Worm (Caenorhabditis elegans) whole organism, L3 larva: ENCODE results near the gene Y7A5A.10.

Experiments
- ama-1 ChIP-seq: fragments of 150-350 bp; optimal IDR thresholded peaks from 2 replicates; lab custom pipeline; 2018
- ceh-28 ChIP-seq: fragments of 150-350 bp; optimal IDR thresholded peaks from 2 replicates; lab custom pipeline; 2014; ENCODE audit warnings: missing biosample characterization, missing genetic modification reagents, missing genetic modification characterization
- ceh-82 ChIP-seq: fragments of 150-350 bp; optimal IDR thresholded peaks from 2 replicates; lab custom pipeline; 2014; ENCODE audit warnings: missing biosample characterization, missing genetic modification characterization
- egl-27 ChIP-seq: sonication (generic microtip); optimal IDR thresholded peaks from 4 replicates; lab custom pipeline; 2017; ENCODE audit warnings: missing biosample characterization, missing genetic modification reagents, missing genetic modification characterization
- egl-5 ChIP-seq: fragments of 150-350 bp; optimal IDR thresholded peaks from 2 replicates; lab custom pipeline; 2017; ENCODE audit warnings: missing biosample characterization, missing genetic modification reagents, missing genetic modification characterization, inconsistent platforms
- elt-2 ChIP-seq: sonication (generic microtip); optimal IDR thresholded peaks from 2 replicates; lab custom pipeline; 2016; ENCODE audit warnings: missing genetic modification reagents, mild to moderate bottlenecking, missing genetic modification characterization, missing compliant biosample characterization
- fkh-10 ChIP-seq: sonication (generic microtip); optimal IDR thresholded peaks from 2 replicates; lab custom pipeline; 2017; ENCODE audit warnings: missing biosample characterization, missing genetic modification reagents, missing genetic modification characterization
- fkh-2 ChIP-seq: fragments of 150-350 bp; optimal IDR thresholded peaks from 2 replicates; lab custom pipeline; 2014; ENCODE audit warnings: missing biosample characterization, missing genetic modification reagents, missing genetic modification characterization
- fos-1 ChIP-seq: fragments of 150-350 bp; optimal IDR thresholded peaks from 2 replicates; lab custom pipeline; 2014; ENCODE audit warnings: missing biosample characterization, missing genetic modification characterization
- hmg-11 ChIP-seq: sonication (generic microtip); optimal IDR thresholded peaks from 2 replicates; lab custom pipeline; 2016; ENCODE audit warnings: missing genetic modification characterization, missing compliant biosample characterization
- jun-1 ChIP-seq: fragments of 150-350 bp; optimal IDR thresholded peaks from 2 replicates; lab custom pipeline; 2014; ENCODE audit warnings: missing biosample characterization, missing genetic modification reagents, missing genetic modification characterization
- lin-39 ChIP-seq: fragments of 150-350 bp; optimal IDR thresholded peaks from 2 replicates; lab custom pipeline; 2018; ENCODE audit warnings: missing biosample characterization, missing genetic modification reagents, missing genetic modification characterization
- lsy-12 ChIP-seq: sonication (generic microtip); optimal IDR thresholded peaks from 2 replicates; lab custom pipeline; 2016; ENCODE audit warnings: mild to moderate bottlenecking, missing genetic modification characterization, missing compliant biosample characterization
- mdl-1 ChIP-seq: fragments of 150-350 bp; optimal IDR thresholded peaks from 2 replicates; lab custom pipeline; 2014; ENCODE audit warnings: missing biosample characterization, missing genetic modification characterization
- mml-1 ChIP-seq: fragments of 150-350 bp; sonication (generic microtip); optimal IDR thresholded peaks from 3 replicates; lab custom pipeline; 2014; ENCODE audit warnings: missing biosample characterization, missing genetic modification characterization
- nhr-23 ChIP-seq: fragments of 150-350 bp; optimal IDR thresholded peaks from 2 replicates; lab custom pipeline; 2014; ENCODE audit warnings: missing biosample characterization, missing genetic modification reagents, missing genetic modification characterization
- nhr-237 ChIP-seq: fragments of 150-350 bp; optimal IDR thresholded peaks from 2 replicates; lab custom pipeline; 2014; ENCODE audit warnings: missing biosample characterization, missing genetic modification characterization
- nhr-28 ChIP-seq: fragments of 150-350 bp; optimal IDR thresholded peaks from 2 replicates; lab custom pipeline; 2014; ENCODE audit warnings: missing biosample characterization, missing genetic modification characterization
- nhr-43 ChIP-seq: sonication (generic microtip); optimal IDR thresholded peaks from 2 replicates; lab custom pipeline; 2016; ENCODE audit warnings: mild to moderate bottlenecking, missing genetic modification characterization, missing compliant biosample characterization; ENCODE audit not compliant: poor library complexity, severe bottlenecking
- nhr-67 ChIP-seq: fragments of 150-350 bp; optimal IDR thresholded peaks from 2 replicates; lab custom pipeline; 2014; ENCODE audit warnings: missing biosample characterization, missing genetic modification characterization
- nhr-76 ChIP-seq: fragments of 150-350 bp; sonication (generic microtip); optimal IDR thresholded peaks from 5 replicates; lab custom pipeline; 2014; ENCODE audit warnings: missing biosample characterization, missing genetic modification characterization
- pha-4 ChIP-seq: fragments of 150-350 bp; optimal IDR thresholded peaks from 2 replicates; lab custom pipeline; 2014; ENCODE audit warnings: missing biosample characterization, missing genetic modification reagents, missing genetic modification characterization
- pqm-1 ChIP-seq: fragments of 150-350 bp; optimal IDR thresholded peaks from 2 replicates; lab custom pipeline; 2017; ENCODE audit warnings: missing biosample characterization, missing genetic modification characterization, inconsistent platforms
- sea-2 ChIP-seq: fragments of 150-350 bp; sonication (generic microtip); optimal IDR thresholded peaks from 4 replicates; lab custom pipeline; 2014; ENCODE audit warnings: missing biosample characterization, missing genetic modification reagents, missing genetic modification characterization
- unc-39 ChIP-seq: sonication (generic microtip); optimal IDR thresholded peaks from 4 replicates; lab custom pipeline; 2017; ENCODE audit warnings: missing biosample characterization, missing genetic modification characterization
- zag-1 ChIP-seq: fragments of 150-350 bp; optimal IDR thresholded peaks from 2 replicates; lab custom pipeline; 2014; ENCODE audit warnings: missing biosample characterization, missing genetic modification characterization
- ztf-11 ChIP-seq: fragments of 150-350 bp; optimal IDR thresholded peaks from 2 replicates; lab custom pipeline; 2014; ENCODE audit warnings: missing biosample characterization, missing genetic modification characterization
- ztf-4 ChIP-seq: fragments of 150-350 bp; optimal IDR thresholded peaks from 2 replicates; lab custom pipeline; 2014; ENCODE audit warnings: missing biosample characterization, missing genetic modification characterization

The Y7A5A.10 gene

ce11 chrX:15773262-15773908 is 21.5 kb downstream of the Y7A5A.10 start, which contains the start of gene Y7A5A.13:
Gene Y7A5A.13 (plus strand): TSS chrX:15773858.
- no peak for TF ChIP-seq elt-2 (tag; lab: Kevin White, UChicago)
- TF ChIP-seq nhr-43 (tag; lab: Kevin White, UChicago): peak; percentile 32

DNA sequence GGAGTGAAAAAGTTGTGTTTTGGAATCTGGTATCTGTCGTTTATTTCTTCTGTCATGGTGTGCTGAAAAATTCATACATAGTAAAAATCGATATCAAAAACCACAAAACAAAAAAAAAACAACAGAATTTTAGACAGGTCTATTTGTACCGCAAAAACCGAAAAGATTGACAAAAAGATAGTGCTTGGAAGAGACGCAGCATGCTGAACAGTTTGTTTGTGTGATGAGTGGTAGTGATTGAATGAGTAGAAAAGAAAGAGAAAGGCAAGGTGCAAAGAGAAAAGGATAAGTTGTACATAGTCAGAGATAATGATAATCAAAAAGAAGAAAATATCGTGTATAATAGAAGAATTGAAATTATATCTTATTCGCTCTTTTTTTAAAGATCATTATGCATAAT is 22.2 kb downstream of the Y7A5A.10 start, which contains the start of gene Y7A5A.2:
TSS of gene Y7A5A.2 (minus strand) at position 62 of the 400 bp plus-strand sequence.
- TF ChIP-seq ceh-28 (tag; lab: Kevin White, UChicago) (peak; percentile 6), nhr-237 (tag; lab: Kevin White, UChicago) (no peak)

DNA sequence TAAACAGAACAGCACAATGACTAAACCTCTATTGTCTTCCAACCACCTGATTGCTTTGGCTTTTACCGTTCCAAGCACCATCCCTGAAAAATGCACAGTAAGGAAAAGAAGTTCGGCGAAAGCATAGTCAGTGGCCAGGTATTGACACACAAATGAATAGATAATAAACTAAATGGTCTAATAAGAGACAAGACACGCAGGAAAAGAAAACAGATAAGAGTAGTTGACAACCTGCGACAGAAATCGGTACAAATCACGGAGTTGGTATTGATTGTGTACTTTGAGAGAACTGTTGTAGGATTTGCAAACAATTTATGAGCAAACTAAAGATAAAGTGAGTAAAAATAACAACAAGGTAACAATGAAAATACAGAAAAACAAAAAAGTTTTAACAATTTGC is 23.5 kb downstream of the Y7A5A.10 start, which contains the start of gene Y7A5A.1:
TSS of gene Y7A5A.1 (minus strand) at position 83 of the 400 bp plus-strand sequence.
- TF ChIP-seq nhr-67 (tag; lab: Kevin White, UChicago): no peak
- TF ChIP-seq pha-4 (tag; lab: Kevin White, UChicago): peak; percentile 65
- TF ChIP-seq elt-2 (tag; lab: Kevin White, UChicago): peak; percentile 64
- no peak for TF ChIP-seq nhr-43 (tag; lab: Kevin White, UChicago)
- TF ChIP-seq egl-5 (tag; lab: Kevin White, UChicago): no peak
- TF ChIP-seq mml-1 (tag; lab: Kevin White, UChicago): no peak
- TF ChIP-seq pqm-1 (tag; lab: Kevin White, UChicago): peak; percentile 53
- TF ChIP-seq sea-2: no peak

DNA sequence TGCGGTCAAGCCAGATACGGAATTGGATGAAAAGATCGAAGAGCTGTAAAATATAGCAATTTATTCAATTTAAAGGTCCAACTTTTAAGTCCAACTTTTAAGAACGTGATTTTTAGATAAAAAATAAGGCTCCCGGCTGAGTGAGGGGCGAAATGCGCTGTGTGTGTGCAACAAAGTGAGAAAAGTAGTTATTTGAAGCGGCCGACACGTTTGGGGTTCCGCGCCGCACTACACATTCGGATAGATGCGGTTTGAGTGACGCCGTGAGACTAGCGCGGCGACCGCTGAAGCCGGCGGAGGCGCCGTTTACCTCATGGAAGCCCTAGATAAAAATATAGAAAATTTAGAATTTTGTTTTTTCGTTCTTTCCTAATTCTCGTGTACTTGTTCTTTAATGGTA is 24.1 kb downstream of the Y7A5A.10 start:
- TF ChIP-seq nhr-28 (tag; lab: Kevin White, UChicago): no peak
- TF ChIP-seq nhr-43 (tag; lab: Kevin White, UChicago): no peak

- TF ChIP-seq elt-2 (tag; lab: Kevin White, UChicago): peak; percentile 68
- TF ChIP-seq fos-1 (tag; lab: Kevin White, UChicago): no peak
- TF ChIP-seq nhr-67 (tag; lab: Kevin White, UChicago): no peak
- TF ChIP-seq fkh-2: no peak
- no peak for TF ChIP-seq jun-1 (tag; lab: Kevin White, UChicago)
- peak; percentile 22 for TF ChIP-seq pqm-1 (tag; lab: Kevin White, UChicago)
- no peak for TF ChIP-seq lsy-12 (tag; lab: Kevin White, UChicago)
- no peak for TF ChIP-seq nhr-23
- TF ChIP-seq zag-1 (tag; lab: Kevin White, UChicago): no peak
- TF ChIP-seq ceh-82: no peak
- no peak for TF ChIP-seq ama-1 (lab: Kevin White, UChicago)
- TF ChIP-seq lin-39 (tag; lab: Kevin White, UChicago): no peak
- TF ChIP-seq unc-39 (tag; lab: Kevin White, UChicago): no peak
- no peak for TF ChIP-seq nhr-43 (tag; lab: Kevin White, UChicago)
- no peak for TF ChIP-seq nhr-76 (tag; lab: Kevin White, UChicago)
Measured at ce11 chrX:15769895-15770559, 24.9 kb downstream of the Y7A5A.10 start.

- no peak for TF ChIP-seq nhr-237 (tag; lab: Kevin White, UChicago)
- no peak for TF ChIP-seq fkh-2
- no peak for TF ChIP-seq ama-1 (lab: Kevin White, UChicago)
- no peak for TF ChIP-seq ztf-4
- TF ChIP-seq hmg-11 (tag; lab: Kevin White, UChicago): no peak
- TF ChIP-seq unc-39 (tag; lab: Kevin White, UChicago): no peak
- no peak for TF ChIP-seq ztf-11 (tag; lab: Kevin White, UChicago)
- no peak for TF ChIP-seq fos-1 (tag; lab: Kevin White, UChicago)
- no peak for TF ChIP-seq nhr-76 (tag; lab: Kevin White, UChicago)
Measured at ce11 chrX:15768532-15768931, 26.3 kb downstream of the Y7A5A.10 start.

- TF ChIP-seq zag-1 (tag; lab: Kevin White, UChicago): no peak
- TF ChIP-seq fkh-10: no peak
- no peak for TF ChIP-seq fos-1 (tag; lab: Kevin White, UChicago)
- no peak for TF ChIP-seq hmg-11 (tag; lab: Kevin White, UChicago)
- TF ChIP-seq egl-5 (tag; lab: Kevin White, UChicago): no peak
- TF ChIP-seq mdl-1 (tag; lab: Kevin White, UChicago): no peak
- TF ChIP-seq egl-27 (tag; lab: Kevin White, UChicago): no peak
- no peak for TF ChIP-seq lin-39 (tag; lab: Kevin White, UChicago)
Measured at ce11 chrX:15766861-15767260, 28.0 kb downstream of the Y7A5A.10 start.
